Fruit fly (Drosophila melanogaster): ENCODE results near the gene Galt.

dm6 chr2L:6705081-6705480 lies 37.2 kb upstream of the Galt start:
- TF ChIP-seq CG6792 (GFP tag; optimal IDR thresholded peaks at IDR 0.05) (no peak), CG6163 (GFP tag; IDR thresholded peaks at IDR 0.05) (no peak), Hr38 (GFP tag; optimal IDR thresholded peaks at IDR 0.05) (no peak), Gug (GFP tag; IDR thresholded peaks at IDR 0.05) (no peak), Blimp-1 (GFP tag; optimal IDR thresholded peaks at IDR 0.05) (no peak), Ets21C (GFP tag; optimal IDR thresholded peaks at IDR 0.05) (no peak), CG10669 (GFP tag; optimal IDR thresholded peaks at IDR 0.05) (no peak), topi (GFP tag; optimal IDR thresholded peaks at IDR 0.05) (no peak), CG11902 (GFP tag; optimal IDR thresholded peaks at IDR 0.05) (no peak), Sox15 (GFP tag; optimal IDR thresholded peaks at IDR 0.05) (no peak)

All from whole organism, prepupa.